Worm (Caenorhabditis elegans) whole organism, mixed stage, embryonic: ENCODE results near the gene fbxa-172.

Source experiments
- M03D4.4 ChIP-seq: sonication (generic microtip); optimal IDR thresholded peaks from 2 replicates; lab custom pipeline; 2017; ENCODE audit warnings: mild to moderate bottlenecking, missing genetic modification characterization, missing compliant biosample characterization
- bed-3 ChIP-seq: fragments of 200-800 bp; sonication (Bioruptor generic); optimal IDR thresholded peaks from 3 replicates; lab custom pipeline; 2018; ENCODE audit warnings: mild to moderate bottlenecking, missing genetic modification characterization, moderate library complexity, missing compliant biosample characterization
- blmp-1 ChIP-seq: fragments of 150-350 bp; optimal IDR thresholded peaks from 2 replicates; lab custom pipeline; 2014; ENCODE audit warnings: missing biosample characterization, missing genetic modification characterization
- ceh-39 ChIP-seq: fragments of 150-350 bp; optimal IDR thresholded peaks from 2 replicates; lab custom pipeline; 2014; ENCODE audit warnings: missing biosample characterization, missing genetic modification characterization
- ceh-43 ChIP-seq: fragments of 200-800 bp; sonication (Bioruptor generic); optimal IDR thresholded peaks from 2 replicates; lab custom pipeline; 2018; ENCODE audit warnings: mild to moderate bottlenecking, missing genetic modification characterization, moderate library complexity, missing compliant biosample characterization
- ceh-83 ChIP-seq: fragments of 200-800 bp; sonication (Bioruptor generic); optimal IDR thresholded peaks from 2 replicates; lab custom pipeline; 2018; ENCODE audit warnings: mild to moderate bottlenecking, missing genetic modification characterization, missing compliant biosample characterization
- cnd-1 ChIP-seq: fragments of 200-800 bp; sonication (Bioruptor generic); optimal IDR thresholded peaks from 2 replicates; lab custom pipeline; 2018; ENCODE audit warnings: mild to moderate bottlenecking, missing genetic modification characterization, missing compliant biosample characterization
- drap-1 ChIP-seq: fragments of 200-800 bp; sonication (Bioruptor generic); optimal IDR thresholded peaks from 3 replicates; lab custom pipeline; 2018; ENCODE audit warnings: mild to moderate bottlenecking, missing genetic modification characterization, missing compliant biosample characterization
- elt-1 ChIP-seq: sonication (generic microtip); optimal IDR thresholded peaks from 2 replicates; lab custom pipeline; 2017; ENCODE audit warnings: missing genetic modification characterization, mild to moderate bottlenecking, missing compliant biosample characterization, antibody characterized with exemption, moderate library complexity, borderline replicate concordance; ENCODE audit not compliant: insufficient read depth
- elt-3 ChIP-seq: fragments of 150-350 bp; optimal IDR thresholded peaks from 2 replicates; lab custom pipeline; 2014; ENCODE audit warnings: missing biosample characterization, missing genetic modification characterization
- flh-1 ChIP-seq: fragments of 200-800 bp; sonication (Bioruptor generic); optimal IDR thresholded peaks from 2 replicates; lab custom pipeline; 2018; ENCODE audit warnings: mild to moderate bottlenecking, missing genetic modification characterization, moderate library complexity, missing compliant biosample characterization
- ham-2 ChIP-seq: fragments of 200-800 bp; sonication (Bioruptor generic); optimal IDR thresholded peaks from 2 replicates; lab custom pipeline; 2018; ENCODE audit warnings: mild to moderate bottlenecking, missing genetic modification characterization, missing compliant biosample characterization
- hlh-1 ChIP-seq: fragments of 150-350 bp; optimal IDR thresholded peaks from 2 replicates; lab custom pipeline; 2014; ENCODE audit warnings: missing biosample characterization, missing genetic modification reagents, missing genetic modification characterization
- lin-13 ChIP-seq: fragments of 150-350 bp; optimal IDR thresholded peaks from 2 replicates; lab custom pipeline; 2014; ENCODE audit warnings: missing biosample characterization, missing genetic modification characterization
- lin-32 ChIP-seq: fragments of 200-800 bp; sonication (Bioruptor generic); optimal IDR thresholded peaks from 2 replicates; lab custom pipeline; 2018; ENCODE audit warnings: mild to moderate bottlenecking, missing genetic modification characterization, missing compliant biosample characterization
- lsy-2 ChIP-seq: fragments of 150-350 bp; optimal IDR thresholded peaks from 2 replicates; lab custom pipeline; 2014; ENCODE audit warnings: missing biosample characterization, missing genetic modification characterization
- mab-5 ChIP-seq: fragments of 150-350 bp; optimal IDR thresholded peaks from 2 replicates; lab custom pipeline; 2014; ENCODE audit warnings: missing biosample characterization, missing genetic modification characterization
- mep-1 ChIP-seq: fragments of 150-350 bp; optimal IDR thresholded peaks from 2 replicates; lab custom pipeline; 2017; ENCODE audit warnings: missing biosample characterization, missing genetic modification reagents, missing genetic modification characterization, inconsistent platforms
- mls-2 ChIP-seq: sonication (generic microtip); optimal IDR thresholded peaks from 2 replicates; lab custom pipeline; 2016; ENCODE audit warnings: mild to moderate bottlenecking, missing genetic modification characterization, moderate library complexity, missing compliant biosample characterization
- nhr-12 ChIP-seq: fragments of 150-350 bp; optimal IDR thresholded peaks from 2 replicates; lab custom pipeline; 2014; ENCODE audit warnings: missing biosample characterization, missing genetic modification characterization
- nhr-2 ChIP-seq: fragments of 150-350 bp; optimal IDR thresholded peaks from 2 replicates; lab custom pipeline; 2014; ENCODE audit warnings: missing biosample characterization, missing genetic modification characterization
- nhr-237 ChIP-seq: fragments of 150-350 bp; optimal IDR thresholded peaks from 2 replicates; lab custom pipeline; 2014; ENCODE audit warnings: missing biosample characterization, missing genetic modification characterization
- nhr-28 ChIP-seq: fragments of 150-350 bp; optimal IDR thresholded peaks from 2 replicates; lab custom pipeline; 2014; ENCODE audit warnings: missing biosample characterization, missing genetic modification characterization
- nhr-76 ChIP-seq: sonication (generic microtip); optimal IDR thresholded peaks from 2 replicates; lab custom pipeline; 2017; ENCODE audit warnings: missing biosample characterization, missing genetic modification characterization
- pha-4 ChIP-seq: fragments of 150-350 bp; optimal IDR thresholded peaks from 2 replicates; lab custom pipeline; 2018; ENCODE audit warnings: missing biosample characterization, missing genetic modification reagents, missing genetic modification characterization
- sem-2 ChIP-seq: fragments of 200-800 bp; sonication (Bioruptor generic); optimal IDR thresholded peaks from 2 replicates; lab custom pipeline; 2018; ENCODE audit warnings: mild to moderate bottlenecking, missing genetic modification characterization, missing compliant biosample characterization
- snpc-4 ChIP-seq: fragments of 150-350 bp; optimal IDR thresholded peaks from 2 replicates; lab custom pipeline; 2014; ENCODE audit warnings: missing biosample characterization, missing genetic modification characterization
- sptf-1 ChIP-seq: sonication (generic microtip); optimal IDR thresholded peaks from 2 replicates; lab custom pipeline; 2017; ENCODE audit warnings: mild to moderate bottlenecking, missing genetic modification characterization, moderate library complexity, missing compliant biosample characterization
- tbx-8 ChIP-seq: fragments of 200-800 bp; sonication (Bioruptor generic); optimal IDR thresholded peaks from 2 replicates; lab custom pipeline; 2018; ENCODE audit warnings: mild to moderate bottlenecking, missing genetic modification characterization, moderate library complexity, missing compliant biosample characterization
- unc-62 ChIP-seq: fragments of 150-350 bp; optimal IDR thresholded peaks from 2 replicates; lab custom pipeline; 2014; ENCODE audit warnings: missing biosample characterization, missing genetic modification reagents, missing genetic modification characterization
- zip-8 ChIP-seq: fragments of 150-350 bp; optimal IDR thresholded peaks from 2 replicates; lab custom pipeline; 2014; ENCODE audit warnings: missing biosample characterization, missing genetic modification characterization

fbxa-172 gene

DNA sequence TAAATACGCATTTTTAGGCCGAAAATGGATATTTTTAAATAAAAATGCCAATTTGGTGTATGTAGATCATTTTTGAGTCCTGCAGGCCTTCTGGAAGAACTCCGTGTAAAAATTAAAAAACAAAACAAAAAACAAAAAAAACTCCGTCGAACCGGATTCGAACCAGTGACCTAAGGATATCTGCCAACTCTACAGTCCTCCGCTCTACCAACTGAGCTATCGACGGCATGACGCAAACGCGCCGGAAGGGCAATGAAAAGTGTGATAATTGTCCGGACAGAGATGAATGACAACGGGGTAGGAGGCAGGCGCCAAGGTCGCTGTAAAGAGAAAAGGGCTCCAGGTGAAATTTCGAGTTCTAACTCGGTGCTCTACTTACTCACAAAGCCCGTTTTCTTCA lies 16.7 kb upstream of the fbxa-172 start:
- TF ChIP-seq drap-1 (peak; percentile 10), nhr-76 (tag; lab: Kevin White, UChicago) (no peak), cnd-1 (tag; lab: Kevin White, UChicago) (no peak)

ce11 chrV:17546931-17547330 lies 12.1 kb upstream of the fbxa-172 start:
- TF ChIP-seq flh-1 (GFP tag; lab: Kevin White, UChicago) (no peak), nhr-237 (no peak), lsy-2 (no peak), hlh-1 (no peak), zip-8 (tag; lab: Kevin White, UChicago) (no peak), lin-13 (tag; lab: Kevin White, UChicago) (no peak), blmp-1 (tag; lab: Kevin White, UChicago) (no peak), mep-1 (tag; lab: Kevin White, UChicago) (no peak), pha-4 (no peak)
- TF ChIP-seq, all 35 proteins: peak for 0

- TF ChIP-seq ceh-39, result no peak
- TF ChIP-seq ceh-43, result no peak
- TF ChIP-seq flh-1 (GFP tag; lab: Kevin White, UChicago), result no peak
- no peak for TF ChIP-seq zip-8 (tag; lab: Kevin White, UChicago)
- TF ChIP-seq ham-2, result no peak
- TF ChIP-seq elt-3, result no peak
- no peak for TF ChIP-seq elt-1 (tag; lab: Kevin White, UChicago)
- TF ChIP-seq mep-1 (tag; lab: Kevin White, UChicago), result no peak
- no peak for TF ChIP-seq lin-13 (tag; lab: Kevin White, UChicago)
- TF ChIP-seq unc-62 (GFP tag; lab: Kevin White, UChicago), result no peak
- no peak for TF ChIP-seq snpc-4 (tag; lab: Kevin White, UChicago)
- no peak for TF ChIP-seq blmp-1 (tag; lab: Kevin White, UChicago)
- TF ChIP-seq drap-1, result no peak
- TF ChIP-seq sptf-1 (tag; lab: Kevin White, UChicago), result no peak
- no peak for TF ChIP-seq M03D4.4 (tag; lab: Kevin White, UChicago)
These were observed 10.4 kb upstream of the fbxa-172 start for ce11 chrV:17548635-17549034.

- TF ChIP-seq cnd-1 (tag; lab: Kevin White, UChicago), result no peak
- no peak for TF ChIP-seq drap-1
- TF ChIP-seq blmp-1 (tag; lab: Kevin White, UChicago), result no peak
- no peak for TF ChIP-seq mls-2
- no peak for TF ChIP-seq ceh-83 (GFP tag; lab: Kevin White, UChicago)
- TF ChIP-seq pha-4, result no peak
- TF ChIP-seq M03D4.4 (tag; lab: Kevin White, UChicago), result no peak
- TF ChIP-seq ceh-43, result no peak
- TF ChIP-seq nhr-28 (tag; lab: Kevin White, UChicago), result no peak
- no peak for TF ChIP-seq sem-2 (GFP tag; lab: Kevin White, UChicago)
- TF ChIP-seq lin-32 (GFP tag; lab: Kevin White, UChicago), result no peak
- no peak for TF ChIP-seq hlh-1
These were observed 9.7 kb upstream of the fbxa-172 start, which contains the start of gene fbxa-176 for ce11 chrV:17549362-17549761. Gene fbxa-176, plus strand, starts transcription at chrV:17549675.

DNA sequence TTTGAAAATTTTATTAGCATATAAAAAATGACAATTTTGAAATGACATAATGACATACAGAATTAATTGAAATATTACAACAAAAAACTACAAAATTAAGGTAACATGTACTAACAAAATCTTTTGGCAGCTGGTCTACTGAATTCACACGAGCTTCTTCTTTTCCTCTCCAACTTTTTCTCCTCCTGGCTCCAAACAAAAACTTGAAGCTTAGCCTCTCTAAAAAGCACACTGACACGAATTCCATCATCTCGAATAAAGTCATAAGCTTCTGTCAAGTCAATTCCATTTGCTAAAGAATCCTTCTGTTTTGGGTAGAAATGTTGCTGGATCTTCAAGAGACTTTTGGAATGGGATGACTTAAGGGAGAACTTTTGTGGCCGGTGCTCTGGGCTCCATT lies 7.7 kb upstream of the fbxa-172 start:
- no peak for TF ChIP-seq flh-1 (GFP tag; lab: Kevin White, UChicago)
- no peak for TF ChIP-seq snpc-4 (tag; lab: Kevin White, UChicago)
- no peak for TF ChIP-seq bed-3 (GFP tag; lab: Kevin White, UChicago)
- TF ChIP-seq blmp-1 (tag; lab: Kevin White, UChicago), result no peak
- TF ChIP-seq elt-3, result no peak
- no peak for TF ChIP-seq ceh-83 (GFP tag; lab: Kevin White, UChicago)
- no peak for TF ChIP-seq tbx-8

DNA sequence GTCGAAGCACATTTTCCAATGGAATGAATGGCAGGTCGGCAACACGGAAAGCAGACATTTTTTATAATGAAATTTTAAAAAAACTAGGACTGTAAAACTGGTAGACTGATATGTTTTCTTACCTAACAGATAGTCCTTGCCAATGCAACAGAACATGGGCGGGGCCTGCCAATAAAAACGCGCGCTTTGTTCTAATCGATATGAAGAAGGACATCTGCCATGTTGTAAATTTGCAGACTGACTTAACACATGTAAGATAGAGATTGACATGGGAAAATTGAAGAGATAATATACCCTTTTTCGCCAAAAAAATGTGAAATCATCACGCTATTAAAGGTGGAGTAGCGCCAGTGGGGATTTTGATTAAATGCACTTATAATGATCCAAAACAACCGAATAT lies 6.3 kb upstream of the fbxa-172 start, which contains the start of gene C38D9.8:
TSS of gene C38D9.8 (minus strand) at position 101 of the 400 bp plus-strand sequence.
- TF ChIP-seq sptf-1 (tag; lab: Kevin White, UChicago), result no peak
- TF ChIP-seq nhr-76 (tag; lab: Kevin White, UChicago), result no peak
- no peak for TF ChIP-seq lsy-2
- TF ChIP-seq ceh-83 (GFP tag; lab: Kevin White, UChicago), result no peak
- TF ChIP-seq drap-1, result no peak
- no peak for TF ChIP-seq nhr-12 (tag; lab: Kevin White, UChicago)
- TF ChIP-seq elt-1 (tag; lab: Kevin White, UChicago), result no peak
- no peak for TF ChIP-seq blmp-1 (tag; lab: Kevin White, UChicago)
- no peak for TF ChIP-seq mab-5 (tag; lab: Kevin White, UChicago)
- TF ChIP-seq nhr-2, result no peak
- TF ChIP-seq ceh-39, result no peak
- no peak for TF ChIP-seq mep-1 (tag; lab: Kevin White, UChicago)
- no peak for TF ChIP-seq bed-3 (GFP tag; lab: Kevin White, UChicago)
